Fruit fly (Drosophila melanogaster) whole organism, wandering third instar larva: ENCODE results near the gene ninaE.

Experiments
- CG9705 ChIP-seq: fragments of 200-800 bp; sonication (Bioruptor generic); optimal IDR thresholded peaks from 2 replicates; lab custom pipeline; 2018; ENCODE audit warnings: missing biosample characterization, mild to moderate bottlenecking, missing genetic modification characterization
- HLH106 ChIP-seq: fragments of 200-800 bp; optimal IDR thresholded peaks from 3 replicates; lab custom pipeline; 2019; ENCODE audit warnings: missing biosample characterization, mild to moderate bottlenecking, missing genetic modification characterization, moderate library complexity
- Hr78 ChIP-seq: fragments of >200 bp; optimal IDR thresholded peaks from 2 replicates; lab custom pipeline; 2017; ENCODE audit warnings: missing biosample characterization, missing genetic modification characterization
- Mio ChIP-seq: sonication (Bioruptor generic); optimal IDR thresholded peaks from 2 replicates; lab custom pipeline; 2016; ENCODE audit warnings: missing biosample characterization, missing genetic modification characterization
- Myc ChIP-seq: fragments of >200 bp; optimal IDR thresholded peaks from 2 replicates; lab custom pipeline; 2017
- Vsx2 ChIP-seq: fragments of 200-300, 225-300 bp; sonication (Bioruptor generic); optimal IDR thresholded peaks from 2 replicates; lab custom pipeline; 2018; ENCODE audit warnings: missing biosample characterization, missing genetic modification characterization; ENCODE audit not compliant: partially characterized antibody
- dl ChIP-seq, 2 experiments: fragments of 175-275, 200-275 bp in 1 of 2; fragments of 200-275 bp in 1 of 2; sonication (Bioruptor generic); optimal IDR thresholded peaks; lab custom pipeline; 2018; ENCODE audit warnings: mild to moderate bottlenecking in 2 of 2, missing biosample characterization in 2 of 2, missing genetic modification characterization in 2 of 2, moderate library complexity in 2 of 2; ENCODE audit not compliant: partially characterized antibody in 2 of 2, insufficient read depth in 1 of 2
- dmrt93B ChIP-seq: fragments of 200-800 bp; sonication (Bioruptor generic); optimal IDR thresholded peaks from 2 replicates; lab custom pipeline; 2018; ENCODE audit warnings: missing biosample characterization, mild to moderate bottlenecking, missing genetic modification characterization
- fru ChIP-seq: fragments of 200-800 bp; sonication (Bioruptor generic); optimal IDR thresholded peaks from 3 replicates; lab custom pipeline; 2016; ENCODE audit warnings: missing biosample characterization, mild to moderate bottlenecking, missing genetic modification characterization
- h ChIP-seq: fragments of 200-800 bp; sonication (Bioruptor generic); optimal IDR thresholded peaks from 3 replicates; lab custom pipeline; 2016; ENCODE audit warnings: missing biosample characterization, mild to moderate bottlenecking, missing genetic modification characterization
- pan ChIP-seq: fragments of >200 bp; optimal IDR thresholded peaks from 2 replicates; lab custom pipeline; 2017
- psq ChIP-seq: fragments of 200-800 bp; sonication (Bioruptor generic); optimal IDR thresholded peaks from 3 replicates; lab custom pipeline; 2017; ENCODE audit warnings: missing biosample characterization, mild to moderate bottlenecking, missing genetic modification characterization, moderate library complexity
- sv ChIP-seq: fragments of 200-800 bp; sonication (Bioruptor generic); optimal IDR thresholded peaks from 3 replicates; lab custom pipeline; 2016; ENCODE audit warnings: missing biosample characterization, missing genetic modification characterization

DNA sequence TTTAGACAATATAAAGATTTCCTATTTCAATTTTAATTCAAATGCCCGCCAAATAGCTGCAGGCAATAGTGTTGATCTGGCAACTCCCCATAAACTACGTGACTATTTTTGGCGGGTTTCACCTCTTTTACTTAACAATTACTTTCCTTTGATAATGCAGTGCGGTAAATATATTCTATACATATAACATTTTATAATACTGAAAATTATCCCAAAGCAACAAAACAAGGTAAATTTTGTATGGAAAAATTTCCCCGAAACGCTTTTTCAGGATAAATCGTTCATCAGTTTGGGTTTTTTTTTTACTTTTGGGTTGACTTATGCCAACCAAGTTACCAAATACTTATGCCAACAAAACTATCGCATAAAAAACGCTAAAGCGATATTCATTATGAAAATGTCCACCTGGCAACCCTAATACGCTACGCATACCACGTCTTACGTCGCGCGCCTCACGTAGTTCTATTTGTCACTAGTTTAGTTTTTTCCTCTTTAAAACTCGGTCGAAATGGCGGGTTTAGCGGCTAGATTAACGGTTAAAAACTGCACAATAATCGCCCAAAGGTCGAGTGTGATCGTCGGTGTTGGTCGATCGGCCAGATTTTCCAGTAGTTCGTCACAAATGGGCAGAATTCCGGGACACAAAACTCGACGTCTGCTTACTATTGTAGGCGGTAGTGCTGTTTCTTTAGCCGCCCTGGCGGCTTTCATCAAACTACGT lies 41.0 kb downstream of the ninaE start, which contains the start of gene MICU3:
- TF ChIP-seq Vsx2 (GFP tag; lab: Kevin White, UChicago) (no peak), psq (GFP tag; lab: Kevin White, UChicago) (peak; percentile 42), dl (GFP tag; optimal IDR thresholded peaks at IDR 0.05; lab: Kevin White, UChicago; ENCODE audit: insufficient read depth in 1 of 2, partially characterized antibody in 2 of 2) (no peak), h (GFP tag; lab: Kevin White, UChicago) (peak; percentile 62), HLH106 (tag; lab: Kevin White, UChicago) (no peak), Mio (GFP tag; lab: Kevin White, UChicago) (no peak), pan (lab: Kevin White, UChicago) (no peak), fru (peak; percentile 58), Myc (lab: Kevin White, UChicago) (no peak), sv (GFP tag; lab: Kevin White, UChicago) (peak; percentile 40), Hr78 (no peak), dmrt93B (GFP tag; lab: Kevin White, UChicago) (peak; percentile 45), CG9705 (GFP tag; lab: Kevin White, UChicago) (peak; percentile 28)
